Worm (Caenorhabditis elegans) whole organism, L4/young adult: ENCODE data around the gene clec-231.

Experiments used
- W03F9.2 ChIP-seq: fragments of 150-350 bp; optimal IDR thresholded peaks from 2 replicates; lab custom pipeline; 2014; ENCODE audit warnings: missing biosample characterization, missing genetic modification characterization
- dao-5 ChIP-seq: sonication (generic microtip); optimal IDR thresholded peaks from 2 replicates; lab custom pipeline; 2016; ENCODE audit warnings: missing genotype, missing genetic modification characterization, moderate library complexity, missing compliant biosample characterization
- him-1 ChIP-seq: sonication (generic microtip); optimal IDR thresholded peaks from 2 replicates; lab custom pipeline; 2016; ENCODE audit warnings: missing genotype, missing genetic modification reagents, missing genetic modification characterization, missing compliant biosample characterization

- TF ChIP-seq him-1 (no peak), dao-5 (no peak), W03F9.2 (tag; lab: Kevin White, UChicago) (no peak)
Measured at ce11 chrV:15388820-15389384, 38.4 kb upstream of the clec-231 start, which contains the start of gene srh-170.
